Fruit fly (Drosophila melanogaster) whole organism, adult: Measurements from ENCODE around the gene CAH9.

ENCODE experiments used
- CG11617 ChIP-seq: fragments of 200-800 bp; sonication (Bioruptor generic); optimal IDR thresholded peaks from 2 replicates; lab custom pipeline; 2017; ENCODE audit warnings: mild to moderate bottlenecking, missing biosample characterization, missing genetic modification reagents, missing genetic modification characterization
- CG12768 ChIP-seq: fragments of 200-800 bp; sonication (Bioruptor generic); optimal IDR thresholded peaks from 2 replicates; lab custom pipeline; 2017; ENCODE audit warnings: missing biosample characterization, missing genetic modification characterization, mild to moderate bottlenecking, moderate library complexity, missing genetic modification reagents
- CG14711 ChIP-seq: fragments of 200-800 bp; sonication (Bioruptor generic); optimal IDR thresholded peaks from 2 replicates; lab custom pipeline; 2018; ENCODE audit warnings: missing biosample characterization, mild to moderate bottlenecking, missing genetic modification characterization, moderate library complexity
- CG33017 ChIP-seq: fragments of 200-800 bp; sonication (Bioruptor generic); optimal IDR thresholded peaks from 2 replicates; lab custom pipeline; 2018; ENCODE audit warnings: missing biosample characterization, mild to moderate bottlenecking, missing genetic modification characterization, moderate library complexity
- CG5204 ChIP-seq: fragments of 200-800 bp; sonication (Bioruptor generic); optimal IDR thresholded peaks from 2 replicates; lab custom pipeline; 2016; ENCODE audit warnings: missing biosample characterization, missing genetic modification characterization
- CG7101 ChIP-seq: fragments of 200-800 bp; sonication (Bioruptor generic); optimal IDR thresholded peaks from 2 replicates; lab custom pipeline; 2018; ENCODE audit warnings: missing biosample characterization, mild to moderate bottlenecking, missing genetic modification characterization, moderate library complexity
- cnc ChIP-seq, 2 experiments: fragments of >200 bp; optimal IDR thresholded peaks; 2 replicates each; lab custom pipeline; 2017
- pad ChIP-seq: fragments of 200-800 bp; sonication (Bioruptor generic); optimal IDR thresholded peaks from 3 replicates; lab custom pipeline; 2017; ENCODE audit warnings: missing biosample characterization, missing genetic modification characterization, mild to moderate bottlenecking, moderate library complexity, missing genetic modification reagents

dm6 chr3R:27087549-27087948 lies 18.4 kb downstream of the CAH9 start, which contains the start of gene Cpr97Ea:
- TF ChIP-seq CG14711 (no peak), CG5204 (GFP tag; lab: Kevin White, UChicago) (no peak), CG7101 (no peak), CG12768 (GFP tag; lab: Kevin White, UChicago) (no peak), pad (GFP tag; lab: Kevin White, UChicago) (no peak), CG33017 (no peak), CG11617 (no peak), cnc (optimal IDR thresholded peaks at IDR 0.05; lab: Kevin White, UChicago) (no peak)
